Worm (Caenorhabditis elegans): Measurements from ENCODE around the gene sma-10.
A peak's percentile ranks its signal among the peaks of the same experiment; 100 is the strongest.

sma-10 gene

DNA sequence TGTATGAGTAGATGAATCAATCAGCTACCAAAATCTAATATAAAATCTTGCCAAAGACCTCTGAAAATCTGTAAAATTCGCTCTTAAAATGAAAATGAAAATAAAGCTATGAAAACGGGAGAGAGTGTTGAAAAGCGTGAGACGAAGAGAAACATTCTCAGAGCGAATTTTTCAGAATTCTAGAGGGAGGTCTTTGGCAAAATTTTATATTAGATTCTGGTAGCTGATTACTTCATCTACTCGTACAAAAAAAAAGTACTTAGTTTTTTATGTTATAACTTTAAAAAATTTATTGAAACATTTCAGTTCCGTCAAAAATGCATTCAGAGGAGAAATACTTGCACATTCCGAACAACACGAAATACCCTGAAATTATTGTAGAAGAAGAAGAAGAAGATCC is 50.5 kb downstream of the sma-10 start, which contains the start of gene drl-1:
Gene drl-1, plus strand, starts transcription at position 301 of the 400 bp plus-strand sequence.
- TF ChIP-seq mdl-1 (tag; optimal IDR thresholded peaks at IDR 0.05) (no peak), elt-1 (tag; optimal IDR thresholded peaks at IDR 0.05) (no peak), ztf-11 (tag; optimal IDR thresholded peaks at IDR 0.05) (no peak), eor-1 (tag; optimal IDR thresholded peaks at IDR 0.05) (no peak)

DNA sequence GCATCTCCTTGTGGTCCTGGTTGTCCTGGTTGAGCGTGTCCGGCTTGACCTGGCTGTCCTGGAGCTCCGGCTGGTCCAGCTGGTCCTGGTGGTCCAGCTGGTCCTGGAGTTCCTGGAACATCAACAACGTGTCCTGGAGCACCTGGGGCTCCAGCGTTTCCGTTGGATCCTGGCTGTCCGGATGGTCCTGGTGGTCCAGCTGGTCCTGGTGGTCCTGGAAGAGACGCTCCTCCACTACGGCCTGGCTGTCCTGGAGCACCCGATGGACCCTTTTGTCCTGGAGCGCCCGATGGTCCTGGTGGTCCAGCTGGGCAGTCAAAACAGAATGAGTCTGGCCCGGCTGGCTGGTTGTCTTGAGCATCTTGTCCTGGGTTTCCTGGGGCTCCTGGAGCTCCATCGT is 51.4 kb downstream of the sma-10 start:
- TF ChIP-seq lin-15B (tag; optimal IDR thresholded peaks at IDR 0.05) (no peak), nhr-23 (tag; optimal IDR thresholded peaks at IDR 0.05) (no peak), ZK546.5 (tag; optimal IDR thresholded peaks at IDR 0.05) (no peak), pha-4 (tag; optimal IDR thresholded peaks at IDR 0.05) (no peak), ceh-16 (tag; optimal IDR thresholded peaks at IDR 0.05) (no peak), elt-2 (tag; optimal IDR thresholded peaks at IDR 0.05) (no peak), daf-12 (tag; optimal IDR thresholded peaks at IDR 0.05) (no peak), jun-1 (tag; optimal IDR thresholded peaks at IDR 0.05) (no peak), nhr-12 (tag; optimal IDR thresholded peaks at IDR 0.05) (no peak), ama-1 (optimal IDR thresholded peaks at IDR 0.05) (no peak), elt-3 (tag; optimal IDR thresholded peaks at IDR 0.05) (no peak), pqm-1 (tag; optimal IDR thresholded peaks at IDR 0.05) (no peak), aly-2 (tag; optimal IDR thresholded peaks at IDR 0.05) (no peak), nhr-25 (tag; optimal IDR thresholded peaks at IDR 0.05) (no peak), tbx-2 (tag; optimal IDR thresholded peaks at IDR 0.05) (no peak), ceh-82 (tag; optimal IDR thresholded peaks at IDR 0.05) (no peak), fkh-10 (GFP tag; optimal IDR thresholded peaks at IDR 0.05) (no peak)

DNA sequence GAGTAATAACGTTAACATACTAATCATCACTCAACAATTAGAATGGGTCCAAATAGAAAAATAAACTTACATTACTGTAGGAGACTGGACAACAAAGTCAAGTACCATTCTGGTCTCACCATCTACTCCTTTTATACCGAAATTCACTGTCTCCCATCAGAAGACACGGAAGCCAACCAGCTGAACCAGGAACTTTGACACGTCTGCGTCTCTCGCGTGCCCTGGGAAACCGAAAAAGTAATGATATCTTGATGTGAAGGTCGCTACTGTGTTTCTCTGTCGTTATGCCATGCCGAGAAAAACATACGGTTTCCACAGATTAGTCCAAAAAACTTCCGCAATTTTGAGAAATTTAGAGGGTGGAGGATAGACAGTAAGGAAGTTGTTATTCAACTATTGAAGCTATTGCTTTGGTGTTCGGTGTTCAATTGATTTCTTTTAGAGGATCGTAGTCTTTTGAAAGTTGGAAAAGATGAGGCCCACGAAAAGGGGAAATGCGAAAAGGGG is 52.4 kb downstream of the sma-10 start, which contains the start of gene col-101:
Gene col-101, minus strand, starts transcription at position 457 of the 507 bp plus-strand sequence.
- TF ChIP-seq nhr-23 (tag; optimal IDR thresholded peaks at IDR 0.05) (peak; percentile 49), skn-1 (tag; optimal IDR thresholded peaks at IDR 0.05) (no peak), ceh-28 (tag; optimal IDR thresholded peaks at IDR 0.05) (peak; percentile 16)
